Fruit fly (Drosophila melanogaster) whole organism, prepupa: ENCODE measurements around the gene mat.
A peak's percentile ranks its signal among the peaks of the same experiment; 100 is the strongest.

Source experiments
- Blimp-1 ChIP-seq: fragments of 200-800 bp; sonication (Bioruptor generic); optimal IDR thresholded peaks from 3 replicates; lab custom pipeline; 2017; ENCODE audit warnings: missing biosample characterization, missing genetic modification characterization, mild to moderate bottlenecking, moderate library complexity, missing genetic modification reagents
- CG10631 ChIP-seq: fragments of 200-800 bp; sonication (Bioruptor generic); optimal IDR thresholded peaks from 2 replicates; lab custom pipeline; 2016; ENCODE audit warnings: missing biosample characterization, missing genetic modification characterization
- CG10669 ChIP-seq: fragments of 200-800 bp; sonication (Bioruptor generic); optimal IDR thresholded peaks from 3 replicates; lab custom pipeline; 2018; ENCODE audit warnings: missing biosample characterization, mild to moderate bottlenecking, missing genetic modification characterization, moderate library complexity
- CG11294 ChIP-seq: fragments of 200-800 bp; sonication (Bioruptor generic); IDR thresholded peaks from 2 replicates; pipeline ENCODE4 v1.3.6; 2022; ENCODE audit warnings: missing biosample characterization, missing genetic modification characterization
- CG11902 ChIP-seq: fragments of 200-800 bp; sonication (Bioruptor generic); optimal IDR thresholded peaks from 3 replicates; lab custom pipeline; 2016; ENCODE audit warnings: missing biosample characterization, missing genetic modification characterization
- CG15336 ChIP-seq: fragments of 200-800 bp; sonication (Bioruptor generic); IDR thresholded peaks from 2 replicates; pipeline ENCODE4 v1.3.6; 2022; ENCODE audit warnings: missing biosample characterization, missing genetic modification characterization
- CG16779 ChIP-seq: fragments of 200-800 bp; sonication (Bioruptor generic); optimal IDR thresholded peaks from 3 replicates; lab custom pipeline; 2017; ENCODE audit warnings: missing biosample characterization, mild to moderate bottlenecking, missing genetic modification characterization
- CG3032 ChIP-seq: fragments of 200-800 bp; optimal IDR thresholded peaks from 2 replicates; lab custom pipeline; 2019; ENCODE audit warnings: missing biosample characterization, mild to moderate bottlenecking, missing genetic modification characterization, moderate library complexity
- CG31627 ChIP-seq: fragments of 200-800 bp; sonication (Bioruptor generic); optimal IDR thresholded peaks from 3 replicates; lab custom pipeline; 2016; ENCODE audit warnings: missing biosample characterization, missing genetic modification characterization
- CG32006 ChIP-seq: fragments of 200-800 bp; sonication (Bioruptor generic); optimal IDR thresholded peaks from 3 replicates; lab custom pipeline; 2017; ENCODE audit warnings: missing biosample characterization, mild to moderate bottlenecking, missing genetic modification characterization
- CG34406 ChIP-seq: fragments of 200-800 bp; sonication (Bioruptor generic); optimal IDR thresholded peaks from 3 replicates; lab custom pipeline; 2016; ENCODE audit warnings: missing biosample characterization, missing genetic modification characterization
- CG3919 ChIP-seq: fragments of 200-800 bp; sonication (Bioruptor generic); optimal IDR thresholded peaks from 3 replicates; lab custom pipeline; 2016; ENCODE audit warnings: missing biosample characterization, missing genetic modification characterization
- CG4318 ChIP-seq: fragments of 200-800 bp; sonication (Bioruptor generic); optimal IDR thresholded peaks from 3 replicates; lab custom pipeline; 2017; ENCODE audit warnings: missing biosample characterization, mild to moderate bottlenecking, missing genetic modification characterization
- CG6276 ChIP-seq: fragments of 200-800 bp; sonication (Bioruptor generic); optimal IDR thresholded peaks from 2 replicates; lab custom pipeline; 2017; ENCODE audit warnings: missing biosample characterization, mild to moderate bottlenecking, missing genetic modification characterization
- CG6792 ChIP-seq: fragments of 200-800 bp; sonication (Bioruptor generic); optimal IDR thresholded peaks from 3 replicates; lab custom pipeline; 2016; ENCODE audit warnings: missing biosample characterization, missing genetic modification characterization
- CG6808 ChIP-seq: fragments of 200-800 bp; sonication (Bioruptor generic); optimal IDR thresholded peaks from 3 replicates; lab custom pipeline; 2017; ENCODE audit warnings: missing biosample characterization, missing genetic modification characterization, mild to moderate bottlenecking, moderate library complexity, missing genetic modification reagents
- CG6854 ChIP-seq: fragments of 200-800 bp; sonication (Bioruptor generic); optimal IDR thresholded peaks from 2 replicates; lab custom pipeline; 2017; ENCODE audit warnings: missing biosample characterization, mild to moderate bottlenecking, missing genetic modification characterization
- CG7368 ChIP-seq: fragments of 200-800 bp; sonication (Bioruptor generic); optimal IDR thresholded peaks from 3 replicates; lab custom pipeline; 2016; ENCODE audit warnings: missing biosample characterization, missing genetic modification characterization
- CG8119 ChIP-seq: fragments of 200-800 bp; sonication (Bioruptor generic); IDR thresholded peaks from 3 replicates; pipeline ENCODE4 v1.3.6; 2022; ENCODE audit warnings: missing biosample characterization, missing genetic modification characterization
- CG8632 ChIP-seq: fragments of 200-800 bp; sonication (Bioruptor generic); optimal IDR thresholded peaks from 3 replicates; lab custom pipeline; 2016; ENCODE audit warnings: missing biosample characterization, missing genetic modification characterization
- CG9139 ChIP-seq: fragments of 200-800 bp; sonication (Bioruptor generic); optimal IDR thresholded peaks from 3 replicates; lab custom pipeline; 2017; ENCODE audit warnings: missing biosample characterization, mild to moderate bottlenecking, missing genetic modification characterization
- Eip75B ChIP-seq: fragments of 200-800 bp; sonication (Bioruptor generic); optimal IDR thresholded peaks from 3 replicates; lab custom pipeline; 2016; ENCODE audit warnings: missing biosample characterization, missing genetic modification characterization
- Eip78C ChIP-seq: fragments of 200-800 bp; sonication (Bioruptor generic); peaks from one replicate; lab custom pipeline; 2016; ENCODE audit warnings: missing biosample characterization, missing genetic modification characterization
- Eip93F ChIP-seq: fragments of 200-800 bp; sonication (Bioruptor generic); optimal IDR thresholded peaks from 2 replicates; lab custom pipeline; 2016; ENCODE audit warnings: missing biosample characterization, mild to moderate bottlenecking, missing genetic modification characterization
- Ets21C ChIP-seq: fragments of 200-800 bp; sonication (Bioruptor generic); optimal IDR thresholded peaks from 3 replicates; lab custom pipeline; 2016; ENCODE audit warnings: missing biosample characterization, missing genetic modification characterization
- Ets96B ChIP-seq: fragments of 200-800 bp; optimal IDR thresholded peaks from 2 replicates; lab custom pipeline; 2019; ENCODE audit warnings: missing biosample characterization, mild to moderate bottlenecking, missing genetic modification characterization, moderate library complexity
- Hr38 ChIP-seq: sonication (Bioruptor generic); optimal IDR thresholded peaks from 2 replicates; lab custom pipeline; 2016; ENCODE audit warnings: missing biosample characterization, missing genetic modification characterization
- Hr39 ChIP-seq: fragments of 200-800 bp; sonication (Bioruptor generic); optimal IDR thresholded peaks from 2 replicates; lab custom pipeline; 2016; ENCODE audit warnings: missing biosample characterization, missing genetic modification characterization
- Lpt ChIP-seq: fragments of 200-800 bp; sonication (Bioruptor generic); optimal IDR thresholded peaks from 3 replicates; lab custom pipeline; 2016; ENCODE audit warnings: missing biosample characterization, missing genetic modification characterization
- Met ChIP-seq: fragments of 200-800 bp; sonication (Bioruptor generic); optimal IDR thresholded peaks from 3 replicates; lab custom pipeline; 2016; ENCODE audit warnings: missing biosample characterization, missing genetic modification characterization
- OdsH ChIP-seq: fragments of 200-800 bp; sonication (Bioruptor generic); optimal IDR thresholded peaks from 3 replicates; lab custom pipeline; 2016; ENCODE audit warnings: missing biosample characterization, missing genetic modification characterization
- Sox14 ChIP-seq: fragments of 200-800 bp; sonication (Bioruptor generic); optimal IDR thresholded peaks from 3 replicates; lab custom pipeline; 2016; ENCODE audit warnings: missing biosample characterization, missing genetic modification characterization
- Sox15 ChIP-seq: fragments of 200-800 bp; sonication (Bioruptor generic); optimal IDR thresholded peaks from 3 replicates; lab custom pipeline; 2016; ENCODE audit warnings: missing biosample characterization, missing genetic modification characterization
- achi ChIP-seq: fragments of 200-800 bp; sonication (Bioruptor generic); optimal IDR thresholded peaks from 3 replicates; lab custom pipeline; 2016; ENCODE audit warnings: missing biosample characterization, missing genetic modification characterization
- acj6 ChIP-seq: fragments of 200-800 bp; sonication (Bioruptor generic); optimal IDR thresholded peaks from 3 replicates; lab custom pipeline; 2016; ENCODE audit warnings: missing biosample characterization, missing genetic modification characterization
- cyc ChIP-seq: fragments of 200-800 bp; sonication (Bioruptor generic); optimal IDR thresholded peaks from 3 replicates; lab custom pipeline; 2016; ENCODE audit warnings: missing biosample characterization, missing genetic modification characterization
- dsx ChIP-seq: fragments of 200-800 bp; optimal IDR thresholded peaks from 3 replicates; lab custom pipeline; 2019; ENCODE audit warnings: missing biosample characterization, mild to moderate bottlenecking, missing genetic modification characterization, moderate library complexity; ENCODE audit not compliant: poor library complexity, severe bottlenecking
- eg ChIP-seq: fragments of 200-800 bp; sonication (Bioruptor generic); IDR thresholded peaks from 3 replicates; pipeline ENCODE4 v1.3.6; 2022; ENCODE audit warnings: missing biosample characterization, missing genetic modification characterization
- esn ChIP-seq: fragments of 200-800 bp; sonication (Bioruptor generic); optimal IDR thresholded peaks from 2 replicates; lab custom pipeline; 2016; ENCODE audit warnings: missing biosample characterization, mild to moderate bottlenecking, missing genetic modification characterization, moderate library complexity
- fd59A ChIP-seq: fragments of 200-800 bp; sonication (Bioruptor generic); optimal IDR thresholded peaks from 2 replicates; lab custom pipeline; 2017; ENCODE audit warnings: missing biosample characterization, mild to moderate bottlenecking, missing genetic modification characterization, missing genetic modification reagents
- pdm3 ChIP-seq: fragments of 200-800 bp; sonication (Bioruptor generic); optimal IDR thresholded peaks from 3 replicates; lab custom pipeline; 2016; ENCODE audit warnings: missing biosample characterization, missing genetic modification characterization
- salr ChIP-seq, 2 experiments: fragments of 200-800 bp; sonication (Bioruptor generic); optimal IDR thresholded peaks; 3 replicates each; lab custom pipeline; 2016 to 2018; ENCODE audit warnings: missing biosample characterization in 2 of 2, missing genetic modification characterization in 2 of 2, mild to moderate bottlenecking in 1 of 2
- spab ChIP-seq: fragments of 200-800 bp; sonication (Bioruptor generic); optimal IDR thresholded peaks from 2 replicates; lab custom pipeline; 2017; ENCODE audit warnings: missing biosample characterization, mild to moderate bottlenecking, missing genetic modification characterization, missing genetic modification reagents
- ss ChIP-seq, 2 experiments: fragments of 200-800 bp; sonication (Bioruptor generic); optimal IDR thresholded peaks; 2 replicates in 1 of 2; 3 replicates in 1 of 2; lab custom pipeline; 2017 to 2018; ENCODE audit warnings: mild to moderate bottlenecking in 2 of 2, missing biosample characterization in 2 of 2, missing genetic modification characterization in 2 of 2, moderate library complexity in 1 of 2
- svp ChIP-seq: fragments of 200-800 bp; sonication (Bioruptor generic); peaks from one replicate; lab custom pipeline; 2016; ENCODE audit warnings: missing biosample characterization, missing genetic modification characterization
- topi ChIP-seq: fragments of 200-800 bp; sonication (Bioruptor generic); optimal IDR thresholded peaks from 3 replicates; lab custom pipeline; 2016; ENCODE audit warnings: missing biosample characterization, missing genetic modification characterization
- vri ChIP-seq: fragments of 200-800 bp; sonication (Bioruptor generic); optimal IDR thresholded peaks from 3 replicates; lab custom pipeline; 2016; ENCODE audit warnings: missing biosample characterization, mild to moderate bottlenecking, missing genetic modification characterization

mat gene

DNA sequence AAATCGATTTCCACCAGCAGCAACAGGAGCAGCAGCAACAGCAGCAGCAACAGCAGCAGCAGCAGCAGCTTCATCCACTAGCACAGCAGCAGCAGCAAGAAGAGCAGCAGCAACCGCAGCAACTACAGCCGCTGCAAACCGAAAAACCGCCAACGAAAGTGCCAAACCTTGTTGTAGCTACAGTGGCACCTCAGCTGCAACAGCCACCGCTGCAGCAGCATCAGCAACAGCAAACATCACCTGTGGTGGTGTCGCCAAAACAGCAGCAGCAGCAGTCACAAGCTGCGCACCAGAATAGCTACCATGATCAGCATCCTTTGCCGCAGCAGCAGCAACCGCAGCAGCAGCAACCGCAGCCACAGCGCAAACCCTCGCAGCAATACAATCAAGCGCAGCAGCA, 14.3 kb upstream of the mat start:
- no peak for TF ChIP-seq Ets96B (tag; lab: Kevin White, UChicago)
- no peak for TF ChIP-seq Eip75B (GFP tag; lab: Kevin White, UChicago)
- TF ChIP-seq CG8632 (GFP tag; lab: Kevin White, UChicago), result no peak
- no peak for TF ChIP-seq CG6808
- TF ChIP-seq CG10669 (GFP tag; lab: Kevin White, UChicago), result no peak
- no peak for TF ChIP-seq CG11902
- TF ChIP-seq CG16779 (tag; lab: Kevin White, UChicago), result no peak
- TF ChIP-seq Sox15 (GFP tag; lab: Kevin White, UChicago), result no peak
- TF ChIP-seq CG10631 (GFP tag; lab: Kevin White, UChicago), result no peak
- TF ChIP-seq Blimp-1 (GFP tag; lab: Kevin White, UChicago), result no peak
- no peak for TF ChIP-seq CG15336 (GFP tag; lab: Robert Waterston, UW)
- TF ChIP-seq Met (GFP tag; lab: Kevin White, UChicago), result no peak
- TF ChIP-seq CG3032 (tag; lab: Kevin White, UChicago), result no peak
- TF ChIP-seq, all 60 proteins: peak for 0

DNA sequence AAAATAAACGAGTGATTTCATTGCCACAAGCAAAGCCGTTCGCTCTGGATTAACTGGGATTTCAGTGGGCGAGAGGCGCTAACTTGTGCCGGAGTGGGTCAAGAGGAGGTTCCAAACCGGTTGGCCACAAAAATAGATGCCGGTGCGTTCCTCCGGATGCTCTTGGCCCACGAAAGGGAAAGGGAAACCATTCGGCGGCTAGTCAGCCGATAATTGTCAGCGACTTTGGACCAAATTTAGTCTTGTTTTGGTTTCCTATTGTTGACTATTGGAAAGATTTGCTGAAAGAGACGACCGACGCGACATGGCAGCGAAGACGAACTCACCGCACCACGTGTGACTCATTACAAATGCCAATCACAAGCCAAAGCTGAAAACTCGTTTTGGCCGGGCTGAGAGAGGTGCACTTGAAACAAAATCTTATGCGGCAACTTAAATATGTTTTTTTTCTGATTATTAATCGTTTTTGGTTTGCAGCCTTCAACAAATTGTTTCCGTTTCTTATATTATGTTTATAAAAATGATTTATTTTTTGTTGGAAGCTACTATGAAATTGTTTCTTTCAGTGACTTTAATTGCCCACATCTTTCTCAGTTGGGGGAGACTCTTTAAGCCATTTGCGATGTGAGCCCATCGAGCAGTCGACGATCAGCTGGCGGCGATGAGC, 7.3 kb upstream of the mat start, which contains the start of gene CG34056:
Gene CG34056, plus strand, starts transcription at position 638 of the 667 bp plus-strand sequence.
- peak; percentile 98 for TF ChIP-seq Ets96B (tag; lab: Kevin White, UChicago)
- TF ChIP-seq cyc (GFP tag; lab: Kevin White, UChicago), result peak; percentile 97
- peak; percentile 99 for TF ChIP-seq CG3919
- TF ChIP-seq CG7368 (GFP tag; lab: Kevin White, UChicago), result peak; percentile 97
- peak; percentile 96 for TF ChIP-seq Sox14 (GFP tag; lab: Kevin White, UChicago)
- peak; percentile 93 for TF ChIP-seq CG16779 (tag; lab: Kevin White, UChicago)
- TF ChIP-seq OdsH (GFP tag; lab: Kevin White, UChicago), result peak; percentile 98
- peak; percentile 95 for TF ChIP-seq CG6854 (GFP tag; lab: Kevin White, UChicago)
- peak; percentile 99 for TF ChIP-seq eg (GFP tag; lab: Robert Waterston, UW)
- peak; percentile 97 for TF ChIP-seq CG34406
- peak; percentile 97 for TF ChIP-seq pdm3 (GFP tag; lab: Kevin White, UChicago)
- peak; percentile 95 for TF ChIP-seq CG6276 (GFP tag; lab: Kevin White, UChicago)
- peak; percentile 91 for TF ChIP-seq Ets21C (GFP tag; lab: Kevin White, UChicago)
- peak; percentile 97 for TF ChIP-seq Met (GFP tag; lab: Kevin White, UChicago)
- TF ChIP-seq CG10669 (GFP tag; lab: Kevin White, UChicago), result peak; percentile 98
- TF ChIP-seq fd59A (GFP tag; lab: Kevin White, UChicago), result peak; percentile 94
- TF ChIP-seq Eip78C (GFP tag; lab: Kevin White, UChicago), result peak; percentile 100
- peak; percentile 95 for TF ChIP-seq CG31627
- TF ChIP-seq CG11902, result peak; percentile 94
- peak; percentile 27 for TF ChIP-seq Hr38 (GFP tag; lab: Kevin White, UChicago)
- peak; percentile 95 for TF ChIP-seq CG11294
- peak; percentile 97 for TF ChIP-seq Lpt
- peak; percentile 98 for TF ChIP-seq CG6792 (GFP tag; lab: Kevin White, UChicago)
- peak; percentile 97 for TF ChIP-seq CG8632 (GFP tag; lab: Kevin White, UChicago)
- peak; percentile 85 to 95 for TF ChIP-seq salr (GFP tag; optimal IDR thresholded peaks at IDR 0.05; lab: Kevin White, UChicago)
- TF ChIP-seq svp, result peak; percentile 98
- peak; percentile 94 for TF ChIP-seq vri (GFP tag; lab: Kevin White, UChicago)
- peak; percentile 98 for TF ChIP-seq Eip75B (GFP tag; lab: Kevin White, UChicago)
- TF ChIP-seq CG32006 (GFP tag; lab: Kevin White, UChicago), result peak; percentile 97
- TF ChIP-seq acj6, result peak; percentile 97
- TF ChIP-seq Eip93F (GFP tag; lab: Kevin White, UChicago), result peak; percentile 97
- peak; percentile 97 for TF ChIP-seq ss (GFP tag; optimal IDR thresholded peaks at IDR 0.05; lab: Kevin White, UChicago)
- TF ChIP-seq achi, result peak; percentile 98
- TF ChIP-seq spab (GFP tag; lab: Kevin White, UChicago), result peak; percentile 97
- TF ChIP-seq dsx (GFP tag; lab: Kevin White, UChicago), result peak; percentile 95
- peak; percentile 99 for TF ChIP-seq CG8119 (GFP tag; lab: Robert Waterston, UW)
- TF ChIP-seq topi (GFP tag; lab: Kevin White, UChicago), result peak; percentile 98
- peak; percentile 99 for TF ChIP-seq CG15336 (GFP tag; lab: Robert Waterston, UW)
- TF ChIP-seq Hr39 (GFP tag; lab: Kevin White, UChicago), result peak; percentile 93
- TF ChIP-seq CG4318 (GFP tag; lab: Kevin White, UChicago), result peak; percentile 92
- peak; percentile 97 for TF ChIP-seq CG9139 (GFP tag; lab: Kevin White, UChicago)
- peak; percentile 98 for TF ChIP-seq esn
